Worm (Caenorhabditis elegans) whole organism, L4 larva: ENCODE measurements around the gene snr-3.

Experiments used
- D1046.2 ChIP-seq: fragments of 200-800 bp; sonication (Bioruptor generic); IDR thresholded peaks from 2 replicates; pipeline ENCODE4 v1.3.6; 2022; ENCODE audit warnings: missing genetic modification characterization, missing compliant biosample characterization
- F10B5.3 ChIP-seq: sonication (generic microtip); optimal IDR thresholded peaks from 2 replicates; lab custom pipeline; 2016; ENCODE audit warnings: mild to moderate bottlenecking, missing genetic modification characterization, missing compliant biosample characterization
- F26F4.8 ChIP-seq: fragments of 200-800 bp; sonication (Bioruptor generic); conservative IDR thresholded peaks from 2 replicates; pipeline ENCODE4 v1.3.6; 2022; ENCODE audit warnings: missing genetic modification characterization, missing compliant biosample characterization
- F44E2.7 ChIP-seq: fragments of 200-800 bp; sonication (Bioruptor generic); IDR thresholded peaks from 2 replicates; pipeline ENCODE4 v2.1.2; 2022; ENCODE audit warnings: missing genetic modification characterization, missing compliant biosample characterization
- Y48G9A.11 ChIP-seq: fragments of 200-800 bp; sonication (Bioruptor generic); IDR thresholded peaks from 2 replicates; pipeline ENCODE4 v1.3.6; 2022; ENCODE audit warnings: missing genetic modification reagents, missing genetic modification characterization, missing compliant biosample characterization
- attf-4 ChIP-seq: sonication (generic microtip); optimal IDR thresholded peaks from 3 replicates; lab custom pipeline; 2017; ENCODE audit warnings: missing biosample characterization, missing genetic modification characterization
- ceh-32 ChIP-seq: sonication (generic microtip); optimal IDR thresholded peaks from 2 replicates; lab custom pipeline; 2016; ENCODE audit warnings: mild to moderate bottlenecking, missing genetic modification characterization, missing compliant biosample characterization; ENCODE audit not compliant: poor library complexity
- ceh-44 ChIP-seq: fragments of 200-800 bp; sonication (Bioruptor generic); IDR thresholded peaks from 2 replicates; pipeline ENCODE4 v1.3.6; 2022; ENCODE audit warnings: missing genetic modification reagents, missing genetic modification characterization, missing compliant biosample characterization
- ctbp-1 ChIP-seq: fragments of 200-800 bp; sonication (Bioruptor generic); IDR thresholded peaks from 2 replicates; pipeline ENCODE4 v1.3.6; 2022; ENCODE audit warnings: missing genetic modification reagents, missing genetic modification characterization, missing compliant biosample characterization
- daf-19 ChIP-seq: fragments of 200-800 bp; sonication (Bioruptor generic); conservative IDR thresholded peaks from 2 replicates; pipeline ENCODE4 v1.3.6; 2022; ENCODE audit warnings: missing genetic modification characterization, missing compliant biosample characterization
- dmd-8 ChIP-seq: fragments of 200-800 bp; sonication (Bioruptor generic); IDR thresholded peaks from 2 replicates; pipeline ENCODE4 v1.3.6; 2022; ENCODE audit warnings: missing genetic modification characterization, missing compliant biosample characterization
- fkh-10 ChIP-seq: fragments of 150-350 bp; optimal IDR thresholded peaks from 2 replicates; lab custom pipeline; 2014; ENCODE audit warnings: missing biosample characterization, missing genetic modification reagents, missing genetic modification characterization
- fos-1 ChIP-seq: fragments of 150-350 bp; optimal IDR thresholded peaks from 2 replicates; lab custom pipeline; 2014; ENCODE audit warnings: missing biosample characterization, missing genetic modification characterization
- hif-1 ChIP-seq, 2 experiments: sonication (generic microtip); optimal IDR thresholded peaks; 2 replicates each; lab custom pipeline; 2016 to 2017; ENCODE audit warnings: missing compliant biosample characterization in 2 of 2, missing genetic modification characterization in 2 of 2, missing genetic modification reagents in 2 of 2, missing genotype in 2 of 2, mild to moderate bottlenecking in 1 of 2
- hlh-11 ChIP-seq: fragments of 200-800 bp; sonication (Bioruptor generic); optimal IDR thresholded peaks from 2 replicates; lab custom pipeline; 2018; ENCODE audit warnings: mild to moderate bottlenecking, missing genetic modification characterization, missing compliant biosample characterization
- lin-15B ChIP-seq: fragments of 150-350 bp; sonication (generic microtip); optimal IDR thresholded peaks from 3 replicates; lab custom pipeline; 2014; ENCODE audit warnings: missing biosample characterization, missing genetic modification characterization
- lin-29 ChIP-seq: fragments of 200-800 bp; sonication (Bioruptor generic); IDR thresholded peaks from 2 replicates; pipeline ENCODE4 v1.3.6; 2022; ENCODE audit warnings: missing genetic modification reagents, missing genetic modification characterization, missing compliant biosample characterization
- lin-39 ChIP-seq: fragments of 150-350 bp; optimal IDR thresholded peaks from 2 replicates; lab custom pipeline; 2014; ENCODE audit warnings: missing biosample characterization, missing genetic modification reagents, missing genetic modification characterization
- lsy-2 ChIP-seq, 2 experiments: fragments of 150-350 bp in 1 of 2; sonication (generic microtip) in 1 of 2; optimal IDR thresholded peaks; 2 replicates each; lab custom pipeline; 2014 to 2017; ENCODE audit warnings: missing biosample characterization in 2 of 2, missing genetic modification characterization in 2 of 2
- madf-5 ChIP-seq, 2 experiments: fragments of 200-800 bp; sonication (Bioruptor generic); IDR thresholded peaks; 2 replicates each; pipeline ENCODE4 v1.3.6; 2022; ENCODE audit warnings: missing compliant biosample characterization in 2 of 2, missing genetic modification characterization in 2 of 2
- mes-2 ChIP-seq: sonication (generic microtip); optimal IDR thresholded peaks from 2 replicates; lab custom pipeline; 2016; ENCODE audit warnings: missing genotype, mild to moderate bottlenecking, missing genetic modification characterization, missing compliant biosample characterization; ENCODE audit not compliant: poor library complexity, severe bottlenecking
- mxl-3 ChIP-seq: fragments of 200-800 bp; sonication (Bioruptor generic); optimal IDR thresholded peaks from 2 replicates; lab custom pipeline; 2018; ENCODE audit warnings: mild to moderate bottlenecking, missing genetic modification characterization, missing compliant biosample characterization
- nhr-25 ChIP-seq: sonication (generic microtip); optimal IDR thresholded peaks from 2 replicates; lab custom pipeline; 2017; ENCODE audit warnings: missing genetic modification characterization, mild to moderate bottlenecking, missing compliant biosample characterization, antibody characterized with exemption, moderate library complexity, borderline replicate concordance; ENCODE audit not compliant: insufficient read depth
- nhr-41 ChIP-seq: fragments of 200-800 bp; sonication (Bioruptor generic); IDR thresholded peaks from 2 replicates; pipeline ENCODE4 v1.3.6; 2022; ENCODE audit warnings: missing genetic modification reagents, missing genetic modification characterization, missing compliant biosample characterization
- php-3 ChIP-seq: fragments of 200-800 bp; sonication (Bioruptor generic); IDR thresholded peaks from 2 replicates; pipeline ENCODE4 v1.3.6; 2022; ENCODE audit warnings: missing genetic modification reagents, missing genetic modification characterization, missing compliant biosample characterization
- pqm-1 ChIP-seq: sonication (generic microtip); optimal IDR thresholded peaks from 2 replicates; lab custom pipeline; 2017; ENCODE audit warnings: missing biosample characterization, missing genetic modification characterization
- sdz-12 ChIP-seq: fragments of 200-800 bp; sonication (Bioruptor generic); optimal IDR thresholded peaks from 2 replicates; lab custom pipeline; 2018; ENCODE audit warnings: mild to moderate bottlenecking, missing genetic modification characterization, missing compliant biosample characterization
- snpc-4 ChIP-seq: fragments of 150-350 bp; optimal IDR thresholded peaks from 2 replicates; lab custom pipeline; 2014; ENCODE audit warnings: missing biosample characterization, missing genetic modification characterization
- unc-130 ChIP-seq: sonication (generic microtip); optimal IDR thresholded peaks from 2 replicates; lab custom pipeline; 2016; ENCODE audit warnings: missing genetic modification reagents, missing genetic modification characterization, missing compliant biosample characterization
- unc-62 ChIP-seq, 3 experiments: fragments of 150-350 bp in 1 of 3; sonication (generic microtip); optimal IDR thresholded peaks in 2 of 3; peaks in 1 of 3; 1 replicate in 1 of 3; 2 replicates in 2 of 3; lab custom pipeline; 2014 to 2017; ENCODE audit warnings: missing biosample characterization in 3 of 3, missing genetic modification characterization in 3 of 3, missing genetic modification reagents in 3 of 3, missing genotype in 1 of 3

Gene snr-3

ce11 chrII:6502826-6503225 lies 13.3 kb upstream of the snr-3 start, which contains the start of gene R05G9.1:
Gene R05G9.1, plus strand, starts transcription at chrII:6503168.
- no peak for TF ChIP-seq F10B5.3 (tag; lab: Kevin White, UChicago)
- TF ChIP-seq D1046.2 (GFP tag; lab: Robert Waterston, UW) = no peak
- TF ChIP-seq nhr-25 (tag; lab: Kevin White, UChicago) = no peak
- no peak for TF ChIP-seq daf-19 (GFP tag; lab: Robert Waterston, UW)
- TF ChIP-seq fos-1 = no peak
- no peak for TF ChIP-seq mes-2 (tag; lab: Kevin White, UChicago)
- no peak for TF ChIP-seq hif-1 (tag; optimal IDR thresholded peaks at IDR 0.05; lab: Kevin White, UChicago)
- TF ChIP-seq F44E2.7 (GFP tag; lab: Robert Waterston, UW) = no peak

ce11 chrII:6501420-6501819 lies 11.9 kb upstream of the snr-3 start, which contains the start of gene R05G9.3:
Gene R05G9.3, minus strand, starts transcription at chrII:6501520.
- TF ChIP-seq snpc-4 (tag; lab: Kevin White, UChicago) = no peak
- TF ChIP-seq F26F4.8 (GFP tag; lab: Robert Waterston, UW) = no peak
- TF ChIP-seq hlh-11 (tag; lab: Kevin White, UChicago) = no peak

ce11 chrII:6500161-6500560 lies 10.6 kb upstream of the snr-3 start, which contains the start of gene R05G9.5:
Gene R05G9.5, minus strand, starts transcription at chrII:6500261.
- TF ChIP-seq nhr-41 (GFP tag; lab: Robert Waterston, UW) (no peak), sdz-12 (no peak), php-3 (GFP tag; lab: Robert Waterston, UW) (no peak), dmd-8 (GFP tag; lab: Robert Waterston, UW) (no peak), lin-15B (tag; lab: Kevin White, UChicago) (no peak), F44E2.7 (GFP tag; lab: Robert Waterston, UW) (no peak), attf-4 (tag; lab: Kevin White, UChicago) (no peak), pqm-1 (no peak), ceh-32 (tag; lab: Kevin White, UChicago) (no peak)

- no peak for TF ChIP-seq madf-5 (GFP tag; IDR thresholded peaks at IDR 0.05; lab: Robert Waterston, UW)
- TF ChIP-seq unc-62 (GFP tag; optimal IDR thresholded peaks at IDR 0.05 in 1 of 2; lab: Kevin White, UChicago) = peak in 1 of 2 experiments; percentile 36
- no peak for TF ChIP-seq unc-62 (tag; optimal IDR thresholded peaks at IDR 0.05; lab: Kevin White, UChicago)
- TF ChIP-seq, all 104 proteins: peak for 1
Observed at ce11 chrII:6499067-6499466, 9.5 kb upstream of the snr-3 start, which contains the start of gene twk-49. Gene twk-49, minus strand, starts transcription at chrII:6499167.

ce11 chrII:6498609-6499008 lies 9.0 kb upstream of the snr-3 start:
- TF ChIP-seq ctbp-1 (GFP tag; lab: Robert Waterston, UW) (0 out of 2 replicates have a peak, but pooled peaks have one; percentile 33), lsy-2 (tag; optimal IDR thresholded peaks at IDR 0.05; lab: Kevin White, UChicago) (peak in 1 of 2 experiments; percentile 8), fkh-10 (GFP tag; lab: Kevin White, UChicago) (no peak), lin-29 (no peak), mxl-3 (no peak), hif-1 (tag; optimal IDR thresholded peaks at IDR 0.05; lab: Kevin White, UChicago) (no peak), ceh-44 (GFP tag; lab: Robert Waterston, UW) (no peak), snpc-4 (tag; lab: Kevin White, UChicago) (no peak), Y48G9A.11 (GFP tag; lab: Robert Waterston, UW) (no peak), pqm-1 (no peak), unc-130 (GFP tag; lab: Kevin White, UChicago) (no peak), madf-5 (GFP tag; IDR thresholded peaks at IDR 0.05; lab: Robert Waterston, UW) (no peak), lin-39 (tag; lab: Kevin White, UChicago) (no peak)
